Worm (Caenorhabditis elegans): Measurements from ENCODE around the gene W03C9.1.

Gene W03C9.1

DNA sequence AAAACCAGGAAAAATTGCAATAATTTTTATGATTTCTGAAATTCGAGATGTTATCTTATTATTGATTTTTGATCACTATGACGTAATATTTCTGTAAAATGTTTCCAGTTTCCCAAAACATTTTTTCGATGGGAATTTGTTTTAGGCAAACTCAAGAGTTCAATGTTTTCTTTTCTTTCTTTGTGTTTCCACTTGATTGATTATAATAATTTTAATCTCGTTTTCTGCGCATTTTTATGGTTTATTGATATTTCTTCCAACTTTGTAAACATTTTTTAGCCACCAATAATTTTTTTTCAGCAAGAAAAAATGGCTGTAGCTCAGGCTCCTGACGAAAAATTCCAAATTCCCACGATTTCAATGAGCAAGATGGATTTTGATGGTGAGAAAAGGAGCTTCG is 7.7 kb downstream of the W03C9.1 start, which contains the start of gene W03C9.6:
TSS of gene W03C9.6 (plus strand) at position 301 of the 400 bp plus-strand sequence.
- TF ChIP-seq npax-4 (tag; optimal IDR thresholded peaks at IDR 0.05): no peak
- no peak for TF ChIP-seq ceh-30 (tag; optimal IDR thresholded peaks at IDR 0.05)
- no peak for TF ChIP-seq zip-5 (tag; optimal IDR thresholded peaks at IDR 0.05)
- TF ChIP-seq dmd-4 (tag; optimal IDR thresholded peaks at IDR 0.05; ENCODE audit: borderline replicate concordance): no peak
- no peak for TF ChIP-seq ceh-34 (tag; optimal IDR thresholded peaks at IDR 0.05)
- TF ChIP-seq unc-86 (tag; optimal IDR thresholded peaks at IDR 0.05): no peak
- TF ChIP-seq ets-4 (tag; optimal IDR thresholded peaks at IDR 0.05): no peak
- no peak for TF ChIP-seq madf-2 (tag; optimal IDR thresholded peaks at IDR 0.05)
- no peak for TF ChIP-seq ceh-6 (GFP tag; optimal IDR thresholded peaks at IDR 0.05)
- no peak for TF ChIP-seq unc-3 (GFP tag; conservative IDR thresholded peaks at IDR 0.05)
- no peak for TF ChIP-seq unc-3 (tag; optimal IDR thresholded peaks at IDR 0.05)
- TF ChIP-seq C08G9.2 (tag; optimal IDR thresholded peaks at IDR 0.05): no peak
- no peak for TF ChIP-seq che-1 (tag; optimal IDR thresholded peaks at IDR 0.05)
- no peak for TF ChIP-seq pha-4 (tag; optimal IDR thresholded peaks at IDR 0.05)
- no peak for TF ChIP-seq ceh-45 (GFP tag; IDR thresholded peaks at IDR 0.05)
- no peak for TF ChIP-seq pqm-1 (tag; optimal IDR thresholded peaks at IDR 0.05)
- no peak for TF ChIP-seq pag-3 (tag; optimal IDR thresholded peaks at IDR 0.05; ENCODE audit: borderline replicate concordance)
- no peak for TF ChIP-seq fkh-10 (GFP tag; optimal IDR thresholded peaks at IDR 0.05)
- TF ChIP-seq ref-2 (tag; optimal IDR thresholded peaks at IDR 0.05): no peak
- TF ChIP-seq hlh-13 (GFP tag; optimal IDR thresholded peaks at IDR 0.05): no peak
- TF ChIP-seq ceh-19 (GFP tag; optimal IDR thresholded peaks at IDR 0.05): no peak

DNA sequence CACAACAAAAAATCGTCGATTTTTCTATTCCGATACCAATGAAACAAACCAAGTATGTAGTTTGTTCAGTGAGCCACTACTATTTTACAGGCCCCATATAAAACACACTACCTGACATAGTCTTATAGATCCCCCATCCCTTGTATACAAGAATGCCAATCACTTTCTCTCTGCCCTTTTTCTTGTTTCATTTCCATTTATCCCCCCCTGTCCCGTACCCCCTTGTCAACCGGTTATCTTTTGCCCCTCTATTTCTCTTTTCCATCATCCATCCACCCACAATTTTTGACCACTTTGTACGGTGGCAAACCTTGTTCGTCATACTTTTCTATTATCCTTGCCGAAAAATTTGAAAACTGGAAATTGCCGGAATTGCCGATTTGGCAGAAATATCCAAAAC is 9.0 kb downstream of the W03C9.1 start:
- TF ChIP-seq T23F11.4 (GFP tag; optimal IDR thresholded peaks at IDR 0.05) (no peak), hlh-8 (tag; optimal IDR thresholded peaks at IDR 0.05) (no peak), F13H6.1 (tag; optimal IDR thresholded peaks at IDR 0.05) (no peak), pros-1 (tag; optimal IDR thresholded peaks at IDR 0.05) (no peak), ceh-18 (tag; optimal IDR thresholded peaks at IDR 0.05) (no peak), ztf-16 (tag; optimal IDR thresholded peaks at IDR 0.05) (no peak), pat-9 (tag; optimal IDR thresholded peaks at IDR 0.05) (no peak), unc-3 (GFP tag; conservative IDR thresholded peaks at IDR 0.05) (no peak), unc-3 (tag; optimal IDR thresholded peaks at IDR 0.05) (no peak), ceh-34 (tag; optimal IDR thresholded peaks at IDR 0.05) (no peak)

DNA sequence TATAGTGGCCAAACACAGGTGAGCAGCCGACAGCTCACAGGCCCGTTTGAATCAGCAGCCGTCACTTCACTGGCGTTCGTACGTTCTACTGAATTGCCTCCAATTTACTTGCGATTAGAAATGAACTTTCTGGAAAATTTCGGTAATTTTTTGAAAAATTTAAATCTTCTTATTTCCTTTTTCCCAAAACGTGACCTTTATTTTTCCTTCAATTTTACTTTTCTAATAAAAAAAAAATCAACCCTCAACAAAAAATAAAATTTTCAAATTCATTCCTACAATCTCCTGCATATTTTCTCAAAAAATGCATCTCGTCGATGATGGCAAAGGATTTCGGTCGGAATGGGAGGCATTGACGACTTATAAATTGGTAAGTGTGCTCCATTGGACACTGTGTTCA is 13.5 kb downstream of the W03C9.1 start, which contains the start of gene W03C9.8:
TSS of gene W03C9.8 (plus strand) at position 301 of the 400 bp plus-strand sequence.
- no peak for TF ChIP-seq ceh-2 (tag; optimal IDR thresholded peaks at IDR 0.05)
- no peak for TF ChIP-seq lin-11 (tag; optimal IDR thresholded peaks at IDR 0.05)
- TF ChIP-seq unc-3 (GFP tag; conservative IDR thresholded peaks at IDR 0.05): no peak
- TF ChIP-seq unc-3 (tag; optimal IDR thresholded peaks at IDR 0.05): no peak
- no peak for TF ChIP-seq fax-1 (tag; optimal IDR thresholded peaks at IDR 0.05)
- TF ChIP-seq hlh-13 (GFP tag; optimal IDR thresholded peaks at IDR 0.05): no peak

DNA sequence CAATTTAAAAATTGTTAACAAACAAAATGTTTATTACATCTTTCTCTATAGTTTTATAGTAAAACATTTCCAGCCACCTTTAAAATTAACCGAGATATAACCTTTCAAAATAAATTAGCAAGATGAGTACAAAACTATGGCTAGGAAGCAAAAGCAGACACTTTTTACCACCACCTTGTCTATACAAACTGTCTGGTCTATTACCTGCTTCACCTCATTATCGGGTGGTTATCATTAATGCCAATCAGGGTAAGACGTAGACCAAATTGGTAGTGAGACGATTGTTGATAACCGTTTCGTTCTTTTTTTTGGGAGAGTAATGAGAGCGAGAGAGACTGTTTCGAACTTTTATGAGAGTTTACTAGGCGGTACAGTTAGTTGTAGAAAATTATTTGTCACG is 25.5 kb downstream of the W03C9.1 start:
- TF ChIP-seq Y22D7AL.16 (tag; optimal IDR thresholded peaks at IDR 0.05) (no peak), C08G9.2 (tag; optimal IDR thresholded peaks at IDR 0.05) (no peak), pqm-1 (tag; optimal IDR thresholded peaks at IDR 0.05) (no peak), ahr-1 (tag; optimal IDR thresholded peaks at IDR 0.05) (no peak), ceh-24 (tag; optimal IDR thresholded peaks at IDR 0.05) (no peak), unc-86 (tag; optimal IDR thresholded peaks at IDR 0.05) (no peak), lin-11 (tag; optimal IDR thresholded peaks at IDR 0.05) (no peak), nfya-1 (tag; optimal IDR thresholded peaks at IDR 0.05) (no peak), hlh-15 (tag; optimal IDR thresholded peaks at IDR 0.05) (no peak), K02D7.2 (tag; optimal IDR thresholded peaks at IDR 0.05) (no peak), tbx-2 (tag; optimal IDR thresholded peaks at IDR 0.05) (no peak), ceh-9 (tag; optimal IDR thresholded peaks at IDR 0.05) (no peak)

All from whole organism, late embryonic.